Fruit fly (Drosophila melanogaster): ENCODE results near the gene CG9331.

CG9331 gene

DNA sequence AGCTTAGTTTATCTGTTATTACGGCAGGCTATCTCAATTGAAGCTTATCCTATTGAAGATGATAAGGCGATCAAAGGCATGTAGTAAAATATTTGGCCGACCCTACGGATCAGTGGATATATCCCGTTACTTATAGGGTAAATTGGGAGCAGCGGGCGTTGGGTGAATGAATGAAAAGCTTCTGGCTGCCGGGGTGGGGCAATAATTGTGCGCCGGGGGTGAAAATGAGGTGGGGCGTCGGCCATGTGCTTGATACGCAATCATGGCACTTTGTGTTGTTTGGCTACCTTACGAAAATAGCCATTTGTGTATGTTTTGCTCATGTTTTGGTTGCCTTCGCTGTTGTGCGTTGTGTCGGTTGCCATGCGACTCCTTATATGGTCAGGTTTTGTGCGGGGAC, 20.8 kb upstream of the CG9331 start (continued):
- TF ChIP-seq CG32532 (GFP tag; IDR thresholded peaks at IDR 0.05) (0 out of 2 replicates have a peak, but pooled peaks have one; percentile 5), MBD-R2 (GFP tag; IDR thresholded peaks at IDR 0.05) (0 out of 2 replicates have a peak, but pooled peaks have one; percentile 14), hb (GFP tag; IDR thresholded peaks at IDR 0.05; ENCODE audit: partially characterized antibody) (0 out of 3 replicates have a peak, but pooled peaks have one; percentile 19), ci (GFP tag; IDR thresholded peaks at IDR 0.05) (0 out of 3 replicates have a peak, but pooled peaks have one; percentile 14), CG7271 (tag; optimal IDR thresholded peaks at IDR 0.05) (no peak), Ptx1 (GFP tag; IDR thresholded peaks at IDR 0.05) (peak; percentile 7; the same call in 1 of the 2 replicates), CG11456 (GFP tag; IDR thresholded peaks at IDR 0.05) (peak; percentile 46; the same call in 2 of the 3 replicates), CG12769 (tag; optimal IDR thresholded peaks at IDR 0.05) (peak; percentile 16), lola (GFP tag; optimal IDR thresholded peaks at IDR 0.05) (no peak), mirr (GFP tag; optimal IDR thresholded peaks at IDR 0.05) (peak; percentile 13), CG33213 (GFP tag; optimal IDR thresholded peaks at IDR 0.05) (no peak)

DNA sequence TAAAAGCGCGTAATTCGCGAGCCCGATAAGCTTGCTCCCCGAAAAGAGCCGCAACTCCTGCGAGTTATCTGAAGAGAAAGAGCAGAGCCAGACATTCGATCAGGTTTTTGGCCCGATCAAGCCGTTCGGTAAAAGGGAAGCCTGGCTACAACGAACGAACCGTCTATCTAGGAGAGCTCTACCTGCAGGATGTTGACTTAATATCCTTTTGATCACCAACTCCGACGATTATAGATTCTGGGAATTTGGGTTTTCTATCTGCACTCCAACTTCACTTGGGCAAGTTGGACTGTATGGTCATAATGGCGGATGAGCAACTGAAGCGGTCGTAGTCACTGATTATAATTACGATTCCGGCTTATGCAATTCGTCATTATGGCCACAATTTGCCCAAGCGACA, 20.4 kb upstream of the CG9331 start:
- no peak for TF ChIP-seq stwl (tag; optimal IDR thresholded peaks at IDR 0.05)
- TF ChIP-seq CG12299 (tag; optimal IDR thresholded peaks at IDR 0.05), result no peak
- no peak for TF ChIP-seq dan (GFP tag; IDR thresholded peaks at IDR 0.05)
- peak; percentile 43; the same call in 1 of the 2 replicates for TF ChIP-seq Ada2b (GFP tag; IDR thresholded peaks at IDR 0.05)
- TF ChIP-seq Mrtf (GFP tag; IDR thresholded peaks at IDR 0.05), result peak; percentile 45; the same call in 1 of the 3 replicates
- no peak for TF ChIP-seq h (optimal IDR thresholded peaks at IDR 0.05)
- no peak for TF ChIP-seq trem (tag; optimal IDR thresholded peaks at IDR 0.05)
- TF ChIP-seq Oaz (GFP tag; IDR thresholded peaks at IDR 0.05), result no peak
- TF ChIP-seq salm (tag; optimal IDR thresholded peaks at IDR 0.05), result no peak
- no peak for TF ChIP-seq sima (GFP tag; optimal IDR thresholded peaks at IDR 0.05)
- TF ChIP-seq sqz (GFP tag; optimal IDR thresholded peaks at IDR 0.05), result no peak
- TF ChIP-seq CG15269 (tag; optimal IDR thresholded peaks at IDR 0.05), result no peak
- no peak for TF ChIP-seq CG15479 (GFP tag; optimal IDR thresholded peaks at IDR 0.05)
- no peak for TF ChIP-seq tin (GFP tag; optimal IDR thresholded peaks at IDR 0.05)
- TF ChIP-seq Spps (tag; optimal IDR thresholded peaks at IDR 0.05), result no peak
- no peak for TF ChIP-seq CG8765 (GFP tag; IDR thresholded peaks at IDR 0.05)
- TF ChIP-seq Abd-B (GFP tag; optimal IDR thresholded peaks at IDR 0.05), result no peak
- peak; percentile 9 for TF ChIP-seq nom (GFP tag; optimal IDR thresholded peaks at IDR 0.05)
- no peak for TF ChIP-seq CG17385 (GFP tag; optimal IDR thresholded peaks at IDR 0.05)
- TF ChIP-seq CG8281 (tag; optimal IDR thresholded peaks at IDR 0.05), result no peak
- TF ChIP-seq peb (GFP tag; IDR thresholded peaks at IDR 0.05), result no peak
- TF ChIP-seq CG11560 (tag; IDR thresholded peaks at IDR 0.05), result 0 out of 3 replicates have a peak, but pooled peaks have one; percentile 20
- no peak for TF ChIP-seq CG16779 (GFP tag; IDR thresholded peaks at IDR 0.05)
- TF ChIP-seq CG3726 (GFP tag; IDR thresholded peaks at IDR 0.05), result no peak
- no peak for TF ChIP-seq fu2 (GFP tag; optimal IDR thresholded peaks at IDR 0.05)
- TF ChIP-seq Atf6 (GFP tag; IDR thresholded peaks at IDR 0.05), result no peak
- peak; percentile 32 for TF ChIP-seq lmd (GFP tag; IDR thresholded peaks at IDR 0.05)
- peak; percentile 88 for TF ChIP-seq Ets65A (GFP tag)
- TF ChIP-seq Pdp1 (GFP tag; optimal IDR thresholded peaks at IDR 0.05), result no peak
- TF ChIP-seq Neu2 (GFP tag; optimal IDR thresholded peaks at IDR 0.05; ENCODE audit: borderline replicate concordance), result no peak
- TF ChIP-seq CG6175 (GFP tag; IDR thresholded peaks at IDR 0.05), result no peak
- no peak for TF ChIP-seq lov (optimal IDR thresholded peaks at IDR 0.05)
- TF ChIP-seq lov (GFP tag; IDR thresholded peaks at IDR 0.05), result no peak
- peak; percentile 83 for TF ChIP-seq Drgx (GFP tag; IDR thresholded peaks at IDR 0.05)
- TF ChIP-seq CG7987 (GFP tag; optimal IDR thresholded peaks at IDR 0.05), result no peak
- TF ChIP-seq D19B (GFP tag; optimal IDR thresholded peaks at IDR 0.05), result no peak
- peak; percentile 28; the same call in 1 of the 2 replicates for TF ChIP-seq ranshi (GFP tag; IDR thresholded peaks at IDR 0.05)
- no peak for TF ChIP-seq corto (GFP tag; optimal IDR thresholded peaks at IDR 0.05)
- TF ChIP-seq Taf1 (GFP tag; IDR thresholded peaks at IDR 0.05), result 0 out of 2 replicates have a peak, but pooled peaks have one; percentile 3
- no peak for TF ChIP-seq Hey (tag; optimal IDR thresholded peaks at IDR 0.05)

All from whole organism, embryonic.